Worm (Caenorhabditis elegans): ENCODE data around the gene F10G7.5.

- TF ChIP-seq ama-1 (optimal IDR thresholded peaks at IDR 0.05) = no peak
- no peak for TF ChIP-seq ets-7 (tag; optimal IDR thresholded peaks at IDR 0.05)
- no peak for TF ChIP-seq tbx-37 (GFP tag; conservative IDR thresholded peaks at IDR 0.05)
- TF ChIP-seq hmg-4 (GFP tag; optimal IDR thresholded peaks at IDR 0.05) = no peak
- no peak for TF ChIP-seq flt-1 (GFP tag; IDR thresholded peaks at IDR 0.05)
- no peak for TF ChIP-seq aly-1 (tag; optimal IDR thresholded peaks at IDR 0.05)
- TF ChIP-seq ceh-36 (tag; optimal IDR thresholded peaks at IDR 0.05) = no peak
- no peak for TF ChIP-seq hmbx-1 (tag; optimal IDR thresholded peaks at IDR 0.05)
- TF ChIP-seq pes-1 (GFP tag; IDR thresholded peaks at IDR 0.05) = no peak
Observed at ce11 chrII:4736585-4736984, 43.4 kb downstream of the F10G7.5 start.
